Fruit fly (Drosophila melanogaster): ENCODE data around the gene CG1092.

DNA sequence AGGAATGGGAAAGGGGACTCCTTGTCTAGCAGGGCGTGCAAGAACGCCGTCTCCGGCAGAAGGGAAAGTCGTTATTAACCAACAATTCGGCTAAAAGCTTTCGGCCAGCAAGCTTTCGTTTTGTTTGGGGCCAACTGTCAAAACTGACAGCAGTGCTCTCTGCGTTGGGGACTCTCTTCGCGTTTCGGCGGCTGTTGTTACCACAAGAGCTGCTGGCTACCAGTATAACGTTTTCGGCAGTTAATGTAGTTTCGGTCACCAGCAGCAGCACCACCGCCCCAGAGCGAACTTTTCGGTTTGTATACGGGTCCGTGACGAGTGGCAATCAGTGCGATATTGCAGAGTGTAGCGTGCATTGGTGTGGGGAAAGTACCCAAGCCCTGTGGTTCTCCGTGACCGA, 13.5 kb downstream of the CG1092 start, which contains the start of gene cpx:
- TF ChIP-seq CG8478 (optimal IDR thresholded peaks at IDR 0.05) = no peak
- TF ChIP-seq CTCF (optimal IDR thresholded peaks at IDR 0.05) = no peak
